Worm (Caenorhabditis elegans) whole organism, young adult: ENCODE measurements around the gene T13C5.6.
A peak's percentile ranks its signal among the peaks of the same experiment; 100 is the strongest.

Experiments
- B0035.1 ChIP-seq: sonication (generic microtip); optimal IDR thresholded peaks from 2 replicates; lab custom pipeline; 2016; ENCODE audit warnings: missing genetic modification characterization, mild to moderate bottlenecking, missing compliant biosample characterization, missing genotype, missing genetic modification reagents
- C17E4.6 ChIP-seq: fragments of 200-800 bp; sonication (Bioruptor generic); IDR thresholded peaks from 2 replicates; pipeline ENCODE4 v1.3.6; 2022; ENCODE audit warnings: missing genetic modification reagents, missing genetic modification characterization, missing compliant biosample characterization
- F10E7.11 ChIP-seq: sonication (generic microtip); optimal IDR thresholded peaks from 2 replicates; lab custom pipeline; 2017; ENCODE audit warnings: mild to moderate bottlenecking, missing genetic modification characterization, moderate library complexity, missing compliant biosample characterization
- F33H1.4 ChIP-seq: fragments of 200-800 bp; sonication (Bioruptor generic); IDR thresholded peaks from 2 replicates; pipeline ENCODE4 v1.3.6; 2022; ENCODE audit warnings: missing genetic modification reagents, missing genetic modification characterization, missing compliant biosample characterization
- F49E8.2 ChIP-seq: sonication (generic microtip); optimal IDR thresholded peaks from 3 replicates; lab custom pipeline; 2017; ENCODE audit warnings: missing genetic modification characterization, mild to moderate bottlenecking, missing compliant biosample characterization, antibody characterized with exemption, moderate library complexity; ENCODE audit not compliant: insufficient read depth
- F57C9.4 ChIP-seq: sonication (generic microtip); optimal IDR thresholded peaks from 2 replicates; lab custom pipeline; 2017; ENCODE audit warnings: mild to moderate bottlenecking, missing genetic modification characterization, missing compliant biosample characterization
- Y53F4B.3 ChIP-seq: fragments of 200-800 bp; sonication (Bioruptor generic); IDR thresholded peaks from 2 replicates; pipeline ENCODE4 v1.3.6; 2022; ENCODE audit warnings: missing genetic modification reagents, missing genetic modification characterization, missing compliant biosample characterization
- Y53G8AR.9 ChIP-seq: fragments of 200-800 bp; sonication (Bioruptor generic); conservative IDR thresholded peaks from 2 replicates; pipeline ENCODE4 v1.3.6; 2022; ENCODE audit warnings: missing genetic modification reagents, missing genetic modification characterization, missing compliant biosample characterization
- Y56A3A.18 ChIP-seq: fragments of 200-800 bp; sonication (Bioruptor generic); IDR thresholded peaks from 2 replicates; pipeline ENCODE4 v1.3.6; 2022; ENCODE audit warnings: missing genetic modification reagents, missing genetic modification characterization, missing compliant biosample characterization
- Y79H2A.3 ChIP-seq: fragments of 200-800 bp; sonication (Bioruptor generic); conservative IDR thresholded peaks from 2 replicates; pipeline ENCODE4 v1.3.6; 2022; ENCODE audit warnings: missing genetic modification reagents, missing genetic modification characterization, missing compliant biosample characterization
- aptf-2 ChIP-seq: fragments of 200-800 bp; sonication (Bioruptor generic); conservative IDR thresholded peaks from 2 replicates; pipeline ENCODE4 v1.3.6; 2022; ENCODE audit warnings: missing genetic modification reagents, missing genetic modification characterization, missing compliant biosample characterization
- aptf-3 ChIP-seq: fragments of 200-800 bp; sonication (Bioruptor generic); IDR thresholded peaks from 2 replicates; pipeline ENCODE4 v1.3.6; 2022; ENCODE audit warnings: missing genetic modification characterization, missing compliant biosample characterization
- atf-7 ChIP-seq: sonication (generic microtip); optimal IDR thresholded peaks from 2 replicates; lab custom pipeline; 2017; ENCODE audit warnings: mild to moderate bottlenecking, missing genetic modification characterization, missing compliant biosample characterization
- bed-2 ChIP-seq: fragments of 200-800 bp; sonication (Bioruptor generic); IDR thresholded peaks from 2 replicates; pipeline ENCODE4 v1.3.6; 2022; ENCODE audit warnings: missing genetic modification reagents, missing genetic modification characterization, missing compliant biosample characterization
- cebp-2 ChIP-seq: fragments of 200-800 bp; sonication (Bioruptor generic); IDR thresholded peaks from 2 replicates; pipeline ENCODE4 v1.3.6; 2022; ENCODE audit warnings: missing genetic modification characterization, missing compliant biosample characterization
- dox-1 ChIP-seq: fragments of 200-800 bp; sonication (Bioruptor generic); IDR thresholded peaks from 2 replicates; pipeline ENCODE4 v1.3.6; 2022; ENCODE audit warnings: missing genetic modification reagents, missing genetic modification characterization, missing compliant biosample characterization
- dpff-1 ChIP-seq: sonication (generic microtip); optimal IDR thresholded peaks from 2 replicates; lab custom pipeline; 2017; ENCODE audit warnings: mild to moderate bottlenecking, missing genetic modification characterization, missing compliant biosample characterization
- efl-1 ChIP-seq: fragments of 150-350 bp; optimal IDR thresholded peaks from 2 replicates; lab custom pipeline; 2014; ENCODE audit warnings: missing biosample characterization, missing genetic modification reagents, missing genetic modification characterization
- egrh-3 ChIP-seq: fragments of 200-800 bp; sonication (Bioruptor generic); IDR thresholded peaks from 2 replicates; pipeline ENCODE4 v1.3.6; 2022; ENCODE audit warnings: missing genetic modification reagents, missing genetic modification characterization, missing compliant biosample characterization
- ets-4 ChIP-seq: fragments of 200-800 bp; sonication (Bioruptor generic); optimal IDR thresholded peaks from 2 replicates; lab custom pipeline; 2018; ENCODE audit warnings: mild to moderate bottlenecking, missing genetic modification characterization, missing compliant biosample characterization
- him-1 ChIP-seq: sonication (generic microtip); optimal IDR thresholded peaks from 2 replicates; lab custom pipeline; 2016; ENCODE audit warnings: missing genotype, missing genetic modification reagents, missing genetic modification characterization, missing compliant biosample characterization
- lin-26 ChIP-seq: fragments of 200-800 bp; sonication (Bioruptor generic); IDR thresholded peaks from 2 replicates; pipeline ENCODE4 v1.3.6; 2022; ENCODE audit warnings: missing genetic modification reagents, missing genetic modification characterization, missing compliant biosample characterization
- lin-35 ChIP-seq, 3 experiments: fragments of 150-350 bp in 2 of 3; sonication (generic microtip) in 1 of 3; optimal IDR thresholded peaks; 2 replicates each; lab custom pipeline; 2014 to 2018; ENCODE audit warnings: missing biosample characterization in 3 of 3, missing genetic modification characterization in 3 of 3, missing genetic modification reagents in 3 of 3
- madf-10 ChIP-seq: sonication (generic microtip); optimal IDR thresholded peaks from 2 replicates; lab custom pipeline; 2016; ENCODE audit warnings: mild to moderate bottlenecking, missing genetic modification characterization, missing compliant biosample characterization
- madf-3 ChIP-seq: fragments of 200-800 bp; sonication (Bioruptor generic); IDR thresholded peaks from 2 replicates; pipeline ENCODE4 v1.3.6; 2022; ENCODE audit warnings: missing genetic modification reagents, missing genetic modification characterization, missing compliant biosample characterization
- mel-28 ChIP-seq: sonication (generic microtip); optimal IDR thresholded peaks from 2 replicates; lab custom pipeline; 2016; ENCODE audit warnings: borderline replicate concordance, mild to moderate bottlenecking, missing genetic modification characterization, missing compliant biosample characterization
- nfya-1 ChIP-seq: sonication (generic microtip); optimal IDR thresholded peaks from 2 replicates; lab custom pipeline; 2017; ENCODE audit warnings: antibody characterized with exemption, missing compliant biosample characterization, missing genetic modification characterization, borderline replicate concordance; ENCODE audit not compliant: insufficient read depth
- nfyb-1 ChIP-seq: fragments of 200-800 bp; sonication (Bioruptor generic); IDR thresholded peaks from 2 replicates; pipeline ENCODE4 v1.3.6; 2022; ENCODE audit warnings: missing genetic modification reagents, missing genetic modification characterization, missing compliant biosample characterization
- nhr-80 ChIP-seq: sonication (generic microtip); optimal IDR thresholded peaks from 2 replicates; lab custom pipeline; 2016; ENCODE audit warnings: missing genetic modification characterization, missing compliant biosample characterization
- pbrm-1 ChIP-seq: fragments of 200-800 bp; sonication (Bioruptor generic); IDR thresholded peaks from 2 replicates; pipeline ENCODE4 v1.3.6; 2022; ENCODE audit warnings: missing genetic modification reagents, missing genetic modification characterization, missing compliant biosample characterization
- sea-2 ChIP-seq: fragments of 200-800 bp; sonication (Bioruptor generic); IDR thresholded peaks from 2 replicates; pipeline ENCODE4 v1.3.6; 2022; ENCODE audit warnings: missing genetic modification characterization, missing compliant biosample characterization
- snpc-1.1 ChIP-seq: sonication (generic microtip); optimal IDR thresholded peaks from 2 replicates; lab custom pipeline; 2017; ENCODE audit warnings: missing genetic modification characterization, mild to moderate bottlenecking, missing compliant biosample characterization, antibody characterized with exemption, moderate library complexity, missing genotype, missing genetic modification reagents; ENCODE audit not compliant: insufficient read depth
- zfh-2 ChIP-seq: fragments of 200-800 bp; sonication (Bioruptor generic); conservative IDR thresholded peaks from 2 replicates; pipeline ENCODE4 v1.3.6; 2022; ENCODE audit warnings: missing genetic modification reagents, missing genetic modification characterization, missing compliant biosample characterization
- ztf-22 ChIP-seq: fragments of 200-800 bp; sonication (Bioruptor generic); optimal IDR thresholded peaks from 2 replicates; lab custom pipeline; 2018; ENCODE audit warnings: mild to moderate bottlenecking, missing genetic modification characterization, moderate library complexity, missing compliant biosample characterization
- ztf-26 ChIP-seq: sonication (generic microtip); optimal IDR thresholded peaks from 2 replicates; lab custom pipeline; 2017; ENCODE audit warnings: missing genetic modification characterization, missing compliant biosample characterization
- ztf-28 ChIP-seq: fragments of 200-800 bp; sonication (Bioruptor generic); IDR thresholded peaks from 2 replicates; pipeline ENCODE4 v1.3.6; 2022; ENCODE audit warnings: missing genetic modification reagents, missing genetic modification characterization, missing compliant biosample characterization
- ztf-3 ChIP-seq: fragments of 200-800 bp; sonication (Bioruptor generic); optimal IDR thresholded peaks from 2 replicates; lab custom pipeline; 2018; ENCODE audit warnings: mild to moderate bottlenecking, missing genetic modification characterization, missing compliant biosample characterization

Gene T13C5.6

DNA sequence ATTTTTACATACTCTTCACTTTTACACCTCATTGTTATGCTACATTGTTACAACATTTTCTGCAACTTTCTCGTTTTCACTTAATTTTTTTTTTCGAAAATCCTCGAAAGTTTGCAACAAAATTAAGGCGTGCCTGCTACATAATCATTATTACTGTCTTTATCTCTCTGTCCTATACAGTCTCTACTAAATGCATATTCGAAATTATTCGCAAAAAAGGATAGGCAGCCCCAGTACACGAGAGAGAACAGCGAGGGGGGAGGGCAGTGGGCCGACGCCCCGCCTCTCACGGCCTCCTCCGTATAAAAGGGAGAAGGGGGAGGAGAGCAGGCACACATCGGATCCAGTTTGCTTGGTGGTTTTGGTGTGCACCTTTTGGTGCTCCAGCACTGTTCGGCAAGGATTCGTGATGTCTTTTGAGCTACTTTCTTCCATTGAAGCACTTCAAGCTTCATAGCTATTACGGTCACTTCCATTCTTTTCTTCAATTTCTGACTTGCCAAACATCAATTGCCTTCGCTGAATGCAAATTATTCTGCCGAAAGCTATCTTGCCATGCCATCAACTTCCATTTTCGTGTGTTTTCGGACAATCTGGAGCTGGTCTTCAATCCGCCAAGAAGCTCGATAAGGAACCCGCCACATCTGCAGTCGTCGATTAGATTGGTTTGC is 44.6 kb upstream of the T13C5.6 start (continued):
- TF ChIP-seq mel-28 (tag; lab: Kevin White, UChicago), result no peak
- no peak for TF ChIP-seq ztf-28
- TF ChIP-seq Y56A3A.18, result 0 out of 2 replicates have a peak, but pooled peaks have one; percentile 41
- TF ChIP-seq nfyb-1, result 0 out of 2 replicates have a peak, but pooled peaks have one; percentile 61
- TF ChIP-seq aptf-2, result no peak
- 0 out of 2 replicates have a peak, but pooled peaks have one; percentile 52 for TF ChIP-seq Y53G8AR.9 (GFP tag; lab: Robert Waterston, UW)
- TF ChIP-seq B0035.1 (tag; lab: Kevin White, UChicago), result no peak
- peak; percentile 58 for TF ChIP-seq pbrm-1 (GFP tag; lab: Robert Waterston, UW)
- TF ChIP-seq aptf-3 (GFP tag; lab: Robert Waterston, UW), result no peak
- peak; percentile 26 for TF ChIP-seq ztf-22 (GFP tag; lab: Kevin White, UChicago)
- peak; percentile 9 for TF ChIP-seq ztf-3
- TF ChIP-seq nfya-1 (tag; lab: Kevin White, UChicago), result no peak
- no peak for TF ChIP-seq F49E8.2 (tag; lab: Kevin White, UChicago)
- 0 out of 2 replicates have a peak, but pooled peaks have one; percentile 13 for TF ChIP-seq cebp-2
- no peak for TF ChIP-seq snpc-1.1
- peak; percentile 90 for TF ChIP-seq zfh-2 (GFP tag; lab: Robert Waterston, UW)
- TF ChIP-seq nhr-80 (tag; lab: Kevin White, UChicago), result peak; percentile 3
- TF ChIP-seq madf-3 (GFP tag; lab: Robert Waterston, UW), result no peak
- TF ChIP-seq him-1 (tag; lab: Kevin White, UChicago), result no peak
- peak; percentile 85 for TF ChIP-seq egrh-3 (GFP tag; lab: Robert Waterston, UW)
- no peak for TF ChIP-seq dpff-1 (tag; lab: Kevin White, UChicago)
- TF ChIP-seq F57C9.4 (tag; lab: Kevin White, UChicago), result peak; percentile 26
- TF ChIP-seq bed-2 (GFP tag; lab: Robert Waterston, UW), result no peak
- no peak for TF ChIP-seq lin-35 (GFP tag; optimal IDR thresholded peaks at IDR 0.05; lab: Kevin White, UChicago)
- TF ChIP-seq atf-7, result peak; percentile 8
- peak; percentile 54 for TF ChIP-seq ztf-26 (tag; lab: Kevin White, UChicago)
- no peak for TF ChIP-seq F10E7.11 (tag; lab: Kevin White, UChicago)
- no peak for TF ChIP-seq madf-10
- TF ChIP-seq sea-2 (GFP tag; lab: Robert Waterston, UW), result no peak
- no peak for TF ChIP-seq Y53F4B.3 (GFP tag; lab: Robert Waterston, UW)
- no peak for TF ChIP-seq ets-4 (GFP tag; lab: Kevin White, UChicago)
- no peak for TF ChIP-seq F33H1.4

DNA sequence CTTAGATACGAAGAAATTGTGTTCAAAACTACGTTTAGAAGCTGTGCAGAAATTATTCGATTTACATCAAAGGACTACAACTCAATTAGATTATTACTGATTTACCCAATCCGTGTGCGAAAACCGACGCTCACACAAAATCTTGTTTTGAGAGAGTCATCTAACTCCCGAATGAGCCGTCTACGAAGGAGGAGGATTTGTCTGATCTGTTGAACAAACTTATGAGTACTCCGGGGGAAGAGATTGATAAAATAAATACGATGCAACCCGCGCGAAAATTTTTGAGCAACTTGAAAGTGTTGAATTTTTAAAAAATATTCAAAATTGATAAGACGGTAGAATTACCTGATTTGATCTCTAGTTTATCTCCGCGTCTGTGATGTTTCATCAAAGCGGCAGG is 43.8 kb upstream of the T13C5.6 start:
- TF ChIP-seq C17E4.6 (no peak), him-1 (tag; lab: Kevin White, UChicago) (no peak), F10E7.11 (tag; lab: Kevin White, UChicago) (no peak), B0035.1 (tag; lab: Kevin White, UChicago) (no peak), dox-1 (no peak), Y79H2A.3 (GFP tag; lab: Robert Waterston, UW) (no peak), lin-26 (no peak), efl-1 (no peak)
